Fruit fly (Drosophila melanogaster) whole organism, prepupa: ENCODE data around the gene CG10063.

Source experiments
- CG11294 ChIP-seq: fragments of 200-800 bp; sonication (Bioruptor generic); IDR thresholded peaks from 2 replicates; pipeline ENCODE4 v1.3.6; 2022; ENCODE audit warnings: missing biosample characterization, missing genetic modification characterization
- CG15336 ChIP-seq: fragments of 200-800 bp; sonication (Bioruptor generic); IDR thresholded peaks from 2 replicates; pipeline ENCODE4 v1.3.6; 2022; ENCODE audit warnings: missing biosample characterization, missing genetic modification characterization
- CG31627 ChIP-seq: fragments of 200-800 bp; sonication (Bioruptor generic); optimal IDR thresholded peaks from 3 replicates; lab custom pipeline; 2016; ENCODE audit warnings: missing biosample characterization, missing genetic modification characterization
- CG6163 ChIP-seq: fragments of 200-800 bp; sonication (Bioruptor generic); IDR thresholded peaks from 3 replicates; pipeline ENCODE4 v1.3.6; 2022; ENCODE audit warnings: missing biosample characterization, missing genetic modification characterization
- CG6276 ChIP-seq: fragments of 200-800 bp; sonication (Bioruptor generic); optimal IDR thresholded peaks from 2 replicates; lab custom pipeline; 2017; ENCODE audit warnings: missing biosample characterization, mild to moderate bottlenecking, missing genetic modification characterization
- CG6808 ChIP-seq: fragments of 200-800 bp; sonication (Bioruptor generic); optimal IDR thresholded peaks from 3 replicates; lab custom pipeline; 2017; ENCODE audit warnings: missing biosample characterization, missing genetic modification characterization, mild to moderate bottlenecking, moderate library complexity, missing genetic modification reagents
- CG6854 ChIP-seq: fragments of 200-800 bp; sonication (Bioruptor generic); optimal IDR thresholded peaks from 2 replicates; lab custom pipeline; 2017; ENCODE audit warnings: missing biosample characterization, mild to moderate bottlenecking, missing genetic modification characterization
- Eip75B ChIP-seq: fragments of 200-800 bp; sonication (Bioruptor generic); optimal IDR thresholded peaks from 3 replicates; lab custom pipeline; 2016; ENCODE audit warnings: missing biosample characterization, missing genetic modification characterization
- dsx ChIP-seq: fragments of 200-800 bp; optimal IDR thresholded peaks from 3 replicates; lab custom pipeline; 2019; ENCODE audit warnings: missing biosample characterization, mild to moderate bottlenecking, missing genetic modification characterization, moderate library complexity; ENCODE audit not compliant: poor library complexity, severe bottlenecking
- lz ChIP-seq: fragments of 200-800 bp; sonication (Bioruptor generic); optimal IDR thresholded peaks from 3 replicates; lab custom pipeline; 2016; ENCODE audit warnings: missing biosample characterization, missing genetic modification characterization

dm6 chr3L:6942831-6943114 lies 29.5 kb downstream of the CG10063 start, which contains the start of gene tow:
- TF ChIP-seq Eip75B (GFP tag; lab: Kevin White, UChicago) = no peak
- no peak for TF ChIP-seq CG6854
- TF ChIP-seq CG15336 (GFP tag; lab: Robert Waterston, UW) = no peak
- no peak for TF ChIP-seq CG6163
- no peak for TF ChIP-seq CG6276 (GFP tag; lab: Kevin White, UChicago)
- TF ChIP-seq CG31627 (GFP tag; lab: Kevin White, UChicago) = no peak
- no peak for TF ChIP-seq CG6808
- TF ChIP-seq lz (GFP tag; lab: Kevin White, UChicago) = no peak
- TF ChIP-seq CG11294 (GFP tag; lab: Robert Waterston, UW) = no peak
- no peak for TF ChIP-seq dsx (GFP tag; lab: Kevin White, UChicago)
